Worm (Caenorhabditis elegans) whole organism, L1 larva: ENCODE data around the gene F36A4.5.

ENCODE experiments used
- lin-13 ChIP-seq: fragments of 150-350 bp; optimal IDR thresholded peaks from 2 replicates; lab custom pipeline; 2014; ENCODE audit warnings: missing biosample characterization, missing genetic modification reagents, missing genetic modification characterization
- snpc-4 ChIP-seq: fragments of 150-350 bp; optimal IDR thresholded peaks from 2 replicates; lab custom pipeline; 2014; ENCODE audit warnings: missing biosample characterization, missing genetic modification characterization

DNA sequence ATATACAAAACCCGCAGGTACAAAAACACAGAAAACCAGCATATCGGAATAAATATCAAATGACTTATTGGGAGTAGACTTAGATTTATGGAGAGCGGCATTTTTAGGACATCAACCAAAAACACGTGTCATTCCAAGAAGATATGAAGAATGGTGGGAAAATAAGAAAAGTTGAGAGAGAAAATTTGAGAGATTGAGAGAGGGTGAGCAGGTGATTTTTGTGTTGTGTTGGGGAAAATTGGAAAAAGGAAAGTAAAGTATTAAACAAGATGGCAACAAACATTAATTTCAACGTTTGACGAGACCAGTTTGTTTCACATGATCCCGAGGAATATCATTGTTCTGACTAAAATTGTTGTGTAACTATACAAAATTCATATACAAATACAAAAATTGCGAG, 23.0 kb downstream of the F36A4.5 start, which contains the start of gene srv-4:
- TF ChIP-seq lin-13 (GFP tag; lab: Kevin White, UChicago) (no peak), snpc-4 (tag; lab: Kevin White, UChicago) (no peak)
